Fruit fly (Drosophila melanogaster) whole organism, prepupa: ENCODE results near the gene CG11698.

Experiments used
- Blimp-1 ChIP-seq: fragments of 200-800 bp; sonication (Bioruptor generic); optimal IDR thresholded peaks from 3 replicates; lab custom pipeline; 2017; ENCODE audit warnings: missing biosample characterization, missing genetic modification characterization, mild to moderate bottlenecking, moderate library complexity, missing genetic modification reagents
- CG10631 ChIP-seq: fragments of 200-800 bp; sonication (Bioruptor generic); optimal IDR thresholded peaks from 2 replicates; lab custom pipeline; 2016; ENCODE audit warnings: missing biosample characterization, missing genetic modification characterization
- CG11294 ChIP-seq: fragments of 200-800 bp; sonication (Bioruptor generic); IDR thresholded peaks from 2 replicates; pipeline ENCODE4 v1.3.6; 2022; ENCODE audit warnings: missing biosample characterization, missing genetic modification characterization
- CG11762 ChIP-seq: fragments of 200-800 bp; sonication (Bioruptor generic); optimal IDR thresholded peaks from 3 replicates; lab custom pipeline; 2016; ENCODE audit warnings: missing biosample characterization, missing genetic modification characterization; ENCODE audit not compliant: insufficient read depth
- CG11902 ChIP-seq: fragments of 200-800 bp; sonication (Bioruptor generic); optimal IDR thresholded peaks from 3 replicates; lab custom pipeline; 2016; ENCODE audit warnings: missing biosample characterization, missing genetic modification characterization
- CG15336 ChIP-seq: fragments of 200-800 bp; sonication (Bioruptor generic); IDR thresholded peaks from 2 replicates; pipeline ENCODE4 v1.3.6; 2022; ENCODE audit warnings: missing biosample characterization, missing genetic modification characterization
- CG16779 ChIP-seq: fragments of 200-800 bp; sonication (Bioruptor generic); optimal IDR thresholded peaks from 3 replicates; lab custom pipeline; 2017; ENCODE audit warnings: missing biosample characterization, mild to moderate bottlenecking, missing genetic modification characterization
- CG32006 ChIP-seq: fragments of 200-800 bp; sonication (Bioruptor generic); optimal IDR thresholded peaks from 3 replicates; lab custom pipeline; 2017; ENCODE audit warnings: missing biosample characterization, mild to moderate bottlenecking, missing genetic modification characterization
- CG34406 ChIP-seq: fragments of 200-800 bp; sonication (Bioruptor generic); optimal IDR thresholded peaks from 3 replicates; lab custom pipeline; 2016; ENCODE audit warnings: missing biosample characterization, missing genetic modification characterization
- CG3919 ChIP-seq: fragments of 200-800 bp; sonication (Bioruptor generic); optimal IDR thresholded peaks from 3 replicates; lab custom pipeline; 2016; ENCODE audit warnings: missing biosample characterization, missing genetic modification characterization
- CG6808 ChIP-seq: fragments of 200-800 bp; sonication (Bioruptor generic); optimal IDR thresholded peaks from 3 replicates; lab custom pipeline; 2017; ENCODE audit warnings: missing biosample characterization, missing genetic modification characterization, mild to moderate bottlenecking, moderate library complexity, missing genetic modification reagents
- CG6854 ChIP-seq: fragments of 200-800 bp; sonication (Bioruptor generic); optimal IDR thresholded peaks from 2 replicates; lab custom pipeline; 2017; ENCODE audit warnings: missing biosample characterization, mild to moderate bottlenecking, missing genetic modification characterization
- CG8632 ChIP-seq: fragments of 200-800 bp; sonication (Bioruptor generic); optimal IDR thresholded peaks from 3 replicates; lab custom pipeline; 2016; ENCODE audit warnings: missing biosample characterization, missing genetic modification characterization
- CG9139 ChIP-seq: fragments of 200-800 bp; sonication (Bioruptor generic); optimal IDR thresholded peaks from 3 replicates; lab custom pipeline; 2017; ENCODE audit warnings: missing biosample characterization, mild to moderate bottlenecking, missing genetic modification characterization
- Eip75B ChIP-seq: fragments of 200-800 bp; sonication (Bioruptor generic); optimal IDR thresholded peaks from 3 replicates; lab custom pipeline; 2016; ENCODE audit warnings: missing biosample characterization, missing genetic modification characterization
- Eip78C ChIP-seq: fragments of 200-800 bp; sonication (Bioruptor generic); peaks from one replicate; lab custom pipeline; 2016; ENCODE audit warnings: missing biosample characterization, missing genetic modification characterization
- Eip93F ChIP-seq: fragments of 200-800 bp; sonication (Bioruptor generic); optimal IDR thresholded peaks from 2 replicates; lab custom pipeline; 2016; ENCODE audit warnings: missing biosample characterization, mild to moderate bottlenecking, missing genetic modification characterization
- Ets21C ChIP-seq: fragments of 200-800 bp; sonication (Bioruptor generic); optimal IDR thresholded peaks from 3 replicates; lab custom pipeline; 2016; ENCODE audit warnings: missing biosample characterization, missing genetic modification characterization
- Lpt ChIP-seq: fragments of 200-800 bp; sonication (Bioruptor generic); optimal IDR thresholded peaks from 3 replicates; lab custom pipeline; 2016; ENCODE audit warnings: missing biosample characterization, missing genetic modification characterization
- Met ChIP-seq: fragments of 200-800 bp; sonication (Bioruptor generic); optimal IDR thresholded peaks from 3 replicates; lab custom pipeline; 2016; ENCODE audit warnings: missing biosample characterization, missing genetic modification characterization
- Smox ChIP-seq: fragments of 200-800 bp; sonication (Bioruptor generic); optimal IDR thresholded peaks from 3 replicates; lab custom pipeline; 2016; ENCODE audit warnings: missing biosample characterization, missing genetic modification characterization
- achi ChIP-seq: fragments of 200-800 bp; sonication (Bioruptor generic); optimal IDR thresholded peaks from 3 replicates; lab custom pipeline; 2016; ENCODE audit warnings: missing biosample characterization, missing genetic modification characterization
- cyc ChIP-seq: fragments of 200-800 bp; sonication (Bioruptor generic); optimal IDR thresholded peaks from 3 replicates; lab custom pipeline; 2016; ENCODE audit warnings: missing biosample characterization, missing genetic modification characterization
- dac ChIP-seq: fragments of 200-800 bp; sonication (Bioruptor generic); optimal IDR thresholded peaks from 2 replicates; lab custom pipeline; 2017; ENCODE audit warnings: missing biosample characterization, mild to moderate bottlenecking, missing genetic modification characterization
- dsx ChIP-seq: fragments of 200-800 bp; optimal IDR thresholded peaks from 3 replicates; lab custom pipeline; 2019; ENCODE audit warnings: missing biosample characterization, mild to moderate bottlenecking, missing genetic modification characterization, moderate library complexity; ENCODE audit not compliant: poor library complexity, severe bottlenecking
- eg ChIP-seq: fragments of 200-800 bp; sonication (Bioruptor generic); IDR thresholded peaks from 3 replicates; pipeline ENCODE4 v1.3.6; 2022; ENCODE audit warnings: missing biosample characterization, missing genetic modification characterization
- fd59A ChIP-seq: fragments of 200-800 bp; sonication (Bioruptor generic); optimal IDR thresholded peaks from 2 replicates; lab custom pipeline; 2017; ENCODE audit warnings: missing biosample characterization, mild to moderate bottlenecking, missing genetic modification characterization, missing genetic modification reagents
- fkh ChIP-seq: fragments of 200-800 bp; sonication (Bioruptor generic); optimal IDR thresholded peaks from 3 replicates; lab custom pipeline; 2017; ENCODE audit warnings: missing biosample characterization, mild to moderate bottlenecking, missing genetic modification characterization, moderate library complexity
- net ChIP-seq: fragments of 200-800 bp; sonication (Bioruptor generic); optimal IDR thresholded peaks from 3 replicates; lab custom pipeline; 2016; ENCODE audit warnings: missing biosample characterization, missing genetic modification characterization
- salr ChIP-seq, 2 experiments: fragments of 200-800 bp; sonication (Bioruptor generic); optimal IDR thresholded peaks; 3 replicates each; lab custom pipeline; 2016 to 2018; ENCODE audit warnings: missing biosample characterization in 2 of 2, missing genetic modification characterization in 2 of 2, mild to moderate bottlenecking in 1 of 2
- spab ChIP-seq: fragments of 200-800 bp; sonication (Bioruptor generic); optimal IDR thresholded peaks from 2 replicates; lab custom pipeline; 2017; ENCODE audit warnings: missing biosample characterization, mild to moderate bottlenecking, missing genetic modification characterization, missing genetic modification reagents
- ss ChIP-seq, 2 experiments: fragments of 200-800 bp; sonication (Bioruptor generic); optimal IDR thresholded peaks; 2 replicates in 1 of 2; 3 replicates in 1 of 2; lab custom pipeline; 2017 to 2018; ENCODE audit warnings: mild to moderate bottlenecking in 2 of 2, missing biosample characterization in 2 of 2, missing genetic modification characterization in 2 of 2, moderate library complexity in 1 of 2

The CG11698 gene

dm6 chr3R:8334982-8335381 lies 23.0 kb downstream of the CG11698 start:
- TF ChIP-seq Eip78C (peak; percentile 8), eg (GFP tag; lab: Robert Waterston, UW) (no peak)

DNA sequence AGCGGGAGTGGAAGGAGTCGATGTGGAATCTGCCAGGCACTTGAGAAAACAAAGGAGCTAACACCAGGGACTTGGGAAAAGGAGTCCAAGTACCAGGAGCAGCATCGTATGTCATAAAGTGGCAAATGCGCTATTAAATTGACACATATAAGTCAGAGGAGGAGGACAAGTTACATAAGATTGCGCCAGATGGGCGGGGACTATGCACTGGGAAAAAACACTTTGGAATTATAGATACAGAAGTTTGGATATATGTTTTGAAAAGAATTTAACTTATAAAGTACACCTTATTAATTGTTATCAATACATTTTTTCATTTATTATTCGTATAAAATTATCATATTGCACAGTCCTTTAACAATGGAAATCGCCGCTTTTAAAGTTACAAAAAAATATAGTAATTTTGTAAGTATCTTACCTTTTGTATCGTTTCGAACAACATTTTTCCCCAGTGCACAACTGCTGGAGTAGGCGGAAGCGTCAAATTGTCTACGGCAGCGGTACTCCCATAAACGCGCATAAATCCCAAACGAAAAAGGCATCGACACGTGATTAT lies 24.1 kb downstream of the CG11698 start:
- TF ChIP-seq Eip78C (peak; percentile 11), CG34406 (no peak)

DNA sequence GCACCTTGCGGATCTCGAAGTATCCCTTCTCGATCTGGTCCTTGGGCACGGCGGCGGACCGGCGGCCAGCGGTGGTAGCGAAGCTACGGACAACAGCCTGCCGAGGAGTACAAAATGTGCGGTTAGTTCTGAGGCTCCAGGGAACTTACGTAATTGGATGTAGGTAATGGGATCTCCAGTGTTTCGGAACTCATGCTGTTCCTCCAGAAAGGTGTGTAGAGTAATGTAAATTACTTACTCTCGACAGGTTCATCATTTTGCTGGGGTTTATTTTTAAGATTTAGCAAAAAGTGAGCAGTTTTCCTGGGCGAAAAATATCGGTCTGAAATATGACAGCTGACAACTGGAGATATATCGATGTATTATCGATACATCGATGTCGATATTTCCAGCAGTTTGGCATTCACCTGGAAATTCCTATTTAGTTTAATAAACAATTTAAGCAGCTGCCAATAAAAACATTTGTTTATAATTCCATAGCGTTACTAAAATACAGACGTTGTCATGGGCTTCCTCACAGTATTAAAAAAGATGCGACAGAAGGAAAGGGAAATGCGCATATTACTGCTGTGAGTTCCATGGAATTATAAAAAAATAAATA lies 28.8 kb downstream of the CG11698 start, which contains the start of the genes COX7A and Arl2:
COX7A (minus strand) TSS at position 369 of the 601 bp plus-strand sequence.
Arl2 (plus strand) TSS at position 426 of the 601 bp plus-strand sequence.
- no peak for TF ChIP-seq CG11294 (GFP tag; lab: Robert Waterston, UW)
- TF ChIP-seq CG6854 (GFP tag; lab: Kevin White, UChicago): no peak
- peak; percentile 37 for TF ChIP-seq Eip78C
- TF ChIP-seq Met (GFP tag; lab: Kevin White, UChicago): no peak
- TF ChIP-seq fkh (GFP tag; lab: Kevin White, UChicago): peak; percentile 8
- no peak for TF ChIP-seq Lpt
- TF ChIP-seq CG16779 (tag; lab: Kevin White, UChicago): no peak
- TF ChIP-seq spab: no peak
- TF ChIP-seq fd59A (GFP tag; lab: Kevin White, UChicago): no peak
- peak; percentile 99 for TF ChIP-seq achi (GFP tag; lab: Kevin White, UChicago)
- TF ChIP-seq CG9139 (GFP tag; lab: Kevin White, UChicago): no peak

dm6 chr3R:8343251-8343744 lies 31.3 kb downstream of the CG11698 start, which contains the start of the genes PNKP and COX7AL:
PNKP (minus strand) TSS chr3R:8343516.
COX7AL (plus strand) TSS chr3R:8343669.
- TF ChIP-seq fkh (GFP tag; lab: Kevin White, UChicago) (peak; percentile 38), achi (GFP tag; lab: Kevin White, UChicago) (no peak)

dm6 chr3R:8344174-8344573 lies 32.2 kb downstream of the CG11698 start, which contains the start of gene DppIII:
DppIII (plus strand) TSS chr3R:8344400.
- no peak for TF ChIP-seq CG11762 (GFP tag; lab: Kevin White, UChicago)
- peak; percentile 82 for TF ChIP-seq Blimp-1

DNA sequence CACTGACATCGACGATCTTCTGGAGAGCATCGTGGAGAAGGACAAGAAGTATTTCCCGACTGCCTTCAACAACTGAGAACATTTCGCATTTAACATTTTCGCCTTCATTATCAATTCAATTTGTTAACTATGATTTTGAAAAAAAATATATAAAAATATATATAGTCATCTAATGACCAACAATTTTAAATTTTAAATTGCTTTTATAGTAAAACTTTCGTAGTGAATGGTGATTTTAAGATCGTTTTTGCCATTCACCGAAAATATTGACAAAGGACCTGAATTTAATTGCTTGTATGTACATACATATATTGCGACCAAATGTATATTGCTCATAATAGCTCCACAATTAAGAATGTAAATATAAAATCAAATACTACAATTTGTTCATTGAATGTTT lies 35.3 kb downstream of the CG11698 start, which contains the start of gene CG7352:
CG7352 (plus strand) TSS at position 301 of the 400 bp plus-strand sequence.
- TF ChIP-seq achi (GFP tag; lab: Kevin White, UChicago): no peak
- no peak for TF ChIP-seq CG8632
- no peak for TF ChIP-seq CG34406
- TF ChIP-seq salr (GFP tag; optimal IDR thresholded peaks at IDR 0.05; lab: Kevin White, UChicago): no peak
- TF ChIP-seq eg (GFP tag; lab: Robert Waterston, UW): no peak
- TF ChIP-seq Smox: no peak
- TF ChIP-seq CG32006 (GFP tag; lab: Kevin White, UChicago): no peak
- no peak for TF ChIP-seq Ets21C (GFP tag; lab: Kevin White, UChicago)
- TF ChIP-seq ss (GFP tag; optimal IDR thresholded peaks at IDR 0.05; lab: Kevin White, UChicago): no peak
- TF ChIP-seq Eip75B (GFP tag; lab: Kevin White, UChicago): no peak
- TF ChIP-seq CG15336 (GFP tag; lab: Robert Waterston, UW): no peak
- TF ChIP-seq dac (GFP tag; lab: Kevin White, UChicago): no peak
- no peak for TF ChIP-seq CG6808 (GFP tag; lab: Kevin White, UChicago)
- no peak for TF ChIP-seq cyc (GFP tag; lab: Kevin White, UChicago)
- no peak for TF ChIP-seq net (GFP tag; lab: Kevin White, UChicago)
- no peak for TF ChIP-seq Eip93F (GFP tag; lab: Kevin White, UChicago)
- no peak for TF ChIP-seq CG3919 (GFP tag; lab: Kevin White, UChicago)
- TF ChIP-seq dsx (GFP tag; lab: Kevin White, UChicago): no peak
- no peak for TF ChIP-seq CG11902 (GFP tag; lab: Kevin White, UChicago)
- TF ChIP-seq CG10631 (GFP tag; lab: Kevin White, UChicago): no peak
